Worm (Caenorhabditis elegans) whole organism, early embryonic: ENCODE measurements around the gene F49F1.10.
A peak's percentile ranks its signal among the peaks of the same experiment; 100 is the strongest.
"Not testable (repeated sequence)": the region's sequence is repeated elsewhere in the genome, so short reads cannot be mapped to it uniquely, and the experiment has no call there.

Experiments
- B0310.2 ChIP-seq: sonication (generic microtip); optimal IDR thresholded peaks from 2 replicates; lab custom pipeline; 2016; ENCODE audit warnings: mild to moderate bottlenecking, missing genetic modification characterization, missing compliant biosample characterization
- F13C5.2 ChIP-seq: sonication (generic microtip); optimal IDR thresholded peaks from 2 replicates; lab custom pipeline; 2017; ENCODE audit warnings: mild to moderate bottlenecking, missing genetic modification characterization, inconsistent platforms, missing compliant biosample characterization
- aly-1 ChIP-seq: sonication (generic microtip); optimal IDR thresholded peaks from 2 replicates; lab custom pipeline; 2016; ENCODE audit warnings: missing genetic modification characterization, missing compliant biosample characterization
- ama-1 ChIP-seq: fragments of 150-350 bp; optimal IDR thresholded peaks from 2 replicates; lab custom pipeline; 2014
- ceh-13 ChIP-seq: fragments of 200-800 bp; sonication (Bioruptor generic); optimal IDR thresholded peaks from 2 replicates; lab custom pipeline; 2018; ENCODE audit warnings: mild to moderate bottlenecking, missing genetic modification characterization, missing compliant biosample characterization
- ceh-36 ChIP-seq: sonication (generic microtip); optimal IDR thresholded peaks from 2 replicates; lab custom pipeline; 2016; ENCODE audit warnings: missing genetic modification characterization, inconsistent platforms, missing compliant biosample characterization
- ets-7 ChIP-seq: sonication (generic microtip); optimal IDR thresholded peaks from 2 replicates; lab custom pipeline; 2016; ENCODE audit warnings: missing genotype, missing genetic modification characterization, missing compliant biosample characterization
- flt-1 ChIP-seq: fragments of 200-800 bp; sonication (Bioruptor generic); IDR thresholded peaks from 2 replicates; pipeline ENCODE4 v1.3.6; 2022; ENCODE audit warnings: missing genetic modification characterization, missing compliant biosample characterization
- hmbx-1 ChIP-seq: sonication (generic microtip); optimal IDR thresholded peaks from 2 replicates; lab custom pipeline; 2016; ENCODE audit warnings: mild to moderate bottlenecking, missing genetic modification characterization, missing compliant biosample characterization
- hmg-4 ChIP-seq: fragments of 200-800 bp; sonication (Bioruptor generic); optimal IDR thresholded peaks from 2 replicates; lab custom pipeline; 2018; ENCODE audit warnings: mild to moderate bottlenecking, missing genetic modification characterization, missing compliant biosample characterization
- hnd-1 ChIP-seq: sonication (generic microtip); optimal IDR thresholded peaks from 2 replicates; lab custom pipeline; 2016; ENCODE audit warnings: missing genetic modification characterization, missing compliant biosample characterization
- pes-1 ChIP-seq: fragments of 200-800 bp; sonication (Bioruptor generic); IDR thresholded peaks from 2 replicates; pipeline ENCODE4 v1.3.6; 2022; ENCODE audit warnings: missing genetic modification reagents, missing genetic modification characterization, missing compliant biosample characterization
- scrt-1 ChIP-seq: fragments of 200-800 bp; sonication (Bioruptor generic); IDR thresholded peaks from 2 replicates; pipeline ENCODE4 v1.3.6; 2022; ENCODE audit warnings: missing genetic modification characterization, missing compliant biosample characterization
- sea-1 ChIP-seq: fragments of 200-800 bp; sonication (Bioruptor generic); conservative IDR thresholded peaks from 2 replicates; pipeline ENCODE4 v1.3.6; 2022; ENCODE audit warnings: missing genetic modification characterization, missing compliant biosample characterization
- tbx-11 ChIP-seq: fragments of 200-800 bp; sonication (Bioruptor generic); IDR thresholded peaks from 2 replicates; pipeline ENCODE4 v1.3.6; 2022; ENCODE audit warnings: missing genetic modification characterization, missing compliant biosample characterization
- tbx-37 ChIP-seq: fragments of 200-800 bp; sonication (Bioruptor generic); conservative IDR thresholded peaks from 2 replicates; pipeline ENCODE4 v1.3.6; 2022; ENCODE audit warnings: missing genetic modification reagents, missing genetic modification characterization, missing compliant biosample characterization
- tra-4 ChIP-seq: sonication (generic microtip); optimal IDR thresholded peaks from 2 replicates; lab custom pipeline; 2017; ENCODE audit warnings: missing genetic modification characterization, missing compliant biosample characterization

Gene F49F1.10

DNA sequence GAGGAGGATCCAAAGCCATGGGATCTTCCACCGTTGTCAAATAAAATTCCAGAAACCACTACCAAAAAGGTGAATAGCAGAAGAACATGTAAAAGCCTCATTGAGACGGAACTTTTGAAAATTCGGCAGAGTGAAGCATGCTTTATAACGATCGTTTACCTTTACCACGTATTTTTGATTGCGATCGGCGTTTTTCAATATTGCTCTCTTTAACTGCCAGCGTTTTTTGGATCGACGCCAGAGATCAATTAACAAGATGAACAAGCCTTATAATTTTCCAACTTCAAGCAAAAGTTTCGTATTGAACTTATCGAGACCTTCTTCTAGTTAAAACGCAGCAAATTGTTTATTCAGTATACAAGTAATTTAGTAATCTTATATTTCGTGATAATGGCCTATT lies at the start of gene F49F1.10:
TSS of gene F49F1.10 (minus strand) at position 101 of the 400 bp plus-strand sequence.
- TF ChIP-seq F13C5.2 (tag; lab: Kevin White, UChicago) (no peak), tbx-37 (GFP tag; lab: Robert Waterston, UW) (no peak), ets-7 (tag; lab: Kevin White, UChicago) (no peak), ama-1 (no peak)

ce11 chrIV:4186099-4186498 lies 47.2 kb upstream of the F49F1.10 start, which contains the start of gene K08D10.11:
K08D10.11 (minus strand) TSS chrIV:4186199.
- not testable (repeated sequence) for TF ChIP-seq hnd-1 (tag; lab: Kevin White, UChicago); B0310.2; tbx-37 (GFP tag; lab: Robert Waterston, UW)

ce11 chrIV:4178424-4178823 lies 39.5 kb upstream of the F49F1.10 start, which contains the start of gene tsen-34:
tsen-34 (plus strand) TSS chrIV:4178457.
- TF ChIP-seq tbx-37 (GFP tag; lab: Robert Waterston, UW): no peak
- peak; percentile 4 for TF ChIP-seq ama-1

ce11 chrIV:4177560-4177959 lies 38.6 kb upstream of the F49F1.10 start:
- TF ChIP-seq aly-1 (tag; lab: Kevin White, UChicago): no peak
- no peak for TF ChIP-seq scrt-1 (GFP tag; lab: Robert Waterston, UW)
- TF ChIP-seq ets-7 (tag; lab: Kevin White, UChicago): no peak
- TF ChIP-seq flt-1 (GFP tag; lab: Robert Waterston, UW): no peak
- TF ChIP-seq sea-1: no peak
- TF ChIP-seq tra-4 (tag; lab: Kevin White, UChicago): no peak
- TF ChIP-seq F13C5.2 (tag; lab: Kevin White, UChicago): no peak
- TF ChIP-seq ama-1: no peak
- no peak for TF ChIP-seq ceh-13 (GFP tag; lab: Kevin White, UChicago)
- no peak for TF ChIP-seq hmbx-1 (tag; lab: Kevin White, UChicago)
- TF ChIP-seq B0310.2: no peak
- no peak for TF ChIP-seq pes-1 (GFP tag; lab: Robert Waterston, UW)
- no peak for TF ChIP-seq ceh-36 (tag; lab: Kevin White, UChicago)
- no peak for TF ChIP-seq hnd-1 (tag; lab: Kevin White, UChicago)
- TF ChIP-seq tbx-11: no peak
- TF ChIP-seq hmg-4 (GFP tag; lab: Kevin White, UChicago): no peak
- no peak for TF ChIP-seq tbx-37 (GFP tag; lab: Robert Waterston, UW)

- TF ChIP-seq B0310.2: no peak
Observed at ce11 chrIV:4176659-4177058, 37.7 kb upstream of the F49F1.10 start.

DNA sequence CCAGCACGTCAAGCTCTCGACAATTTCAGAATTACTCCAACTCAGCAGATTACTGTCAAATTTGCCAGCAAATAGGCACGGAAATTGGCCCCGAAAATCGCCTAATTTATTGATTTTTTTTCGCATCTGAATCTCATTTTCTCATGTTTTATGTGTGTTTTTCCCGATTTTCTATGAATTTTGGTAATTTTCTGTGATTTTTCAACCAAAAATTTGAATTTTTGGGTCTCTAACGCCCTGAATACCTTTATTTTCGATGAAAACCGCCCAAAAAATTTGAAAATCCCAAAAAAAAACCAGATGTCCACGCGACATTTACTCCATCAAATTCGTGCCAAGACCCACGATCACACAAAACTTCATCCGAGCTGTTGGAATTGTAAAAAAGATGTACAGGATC lies 37.2 kb upstream of the F49F1.10 start, which contains the start of gene dnj-15:
TSS of gene dnj-15 (plus strand) at position 301 of the 400 bp plus-strand sequence.
- TF ChIP-seq flt-1 (GFP tag; lab: Robert Waterston, UW) (no peak), B0310.2 (no peak), ceh-13 (GFP tag; lab: Kevin White, UChicago) (no peak)

DNA sequence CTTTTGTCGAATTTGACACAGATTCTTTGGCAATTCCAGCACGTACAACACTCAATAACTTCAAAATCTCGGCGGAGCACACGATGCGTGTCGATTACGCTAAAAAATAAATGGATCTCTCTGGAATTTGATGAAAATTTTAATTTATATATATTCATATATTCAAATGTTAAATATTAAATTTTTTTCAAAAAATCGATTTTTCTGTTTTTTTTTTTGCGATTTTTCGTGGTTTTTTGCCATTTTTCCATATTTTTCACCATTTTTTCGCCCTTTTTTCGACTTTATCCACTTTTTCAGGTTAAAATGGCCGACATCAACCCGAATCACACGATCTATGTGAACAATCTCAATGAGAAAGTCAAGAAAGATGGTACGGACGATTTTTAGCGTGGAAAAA lies 34.9 kb upstream of the F49F1.10 start, which contains the start of gene rnp-3:
TSS of gene rnp-3 (plus strand) at position 301 of the 400 bp plus-strand sequence.
- TF ChIP-seq ets-7 (tag; lab: Kevin White, UChicago): no peak
- TF ChIP-seq hmbx-1 (tag; lab: Kevin White, UChicago): no peak
- TF ChIP-seq tra-4 (tag; lab: Kevin White, UChicago): no peak
- no peak for TF ChIP-seq tbx-11
- no peak for TF ChIP-seq hmg-4 (GFP tag; lab: Kevin White, UChicago)
- TF ChIP-seq hnd-1 (tag; lab: Kevin White, UChicago): no peak
- no peak for TF ChIP-seq aly-1 (tag; lab: Kevin White, UChicago)
- no peak for TF ChIP-seq B0310.2

DNA sequence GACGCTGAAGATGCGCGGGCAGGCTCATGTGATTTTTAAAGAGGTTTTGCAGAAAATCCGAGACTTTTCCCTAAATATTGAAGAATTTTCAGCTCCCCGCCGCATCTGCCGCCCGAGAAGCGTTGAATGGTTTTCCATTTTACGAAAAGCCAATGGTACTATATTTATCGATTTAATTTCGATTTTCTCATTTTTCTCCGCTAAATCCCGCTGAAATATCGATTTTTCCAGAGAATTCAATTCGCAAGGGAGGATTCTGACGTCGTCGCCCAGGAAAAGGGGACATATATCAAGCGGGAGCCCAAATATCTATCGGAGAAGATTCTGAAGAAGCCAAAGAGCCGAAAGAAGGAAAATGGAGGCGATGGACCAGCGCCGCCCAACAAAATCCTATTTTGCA lies 33.3 kb upstream of the F49F1.10 start:
- TF ChIP-seq ceh-13 (GFP tag; lab: Kevin White, UChicago) (no peak), sea-1 (no peak), hmbx-1 (tag; lab: Kevin White, UChicago) (no peak), F13C5.2 (tag; lab: Kevin White, UChicago) (no peak), tbx-11 (no peak), ama-1 (no peak), ceh-36 (tag; lab: Kevin White, UChicago) (no peak), tra-4 (tag; lab: Kevin White, UChicago) (no peak), tbx-37 (GFP tag; lab: Robert Waterston, UW) (no peak), B0310.2 (no peak), hmg-4 (GFP tag; lab: Kevin White, UChicago) (no peak), hnd-1 (tag; lab: Kevin White, UChicago) (no peak)

- TF ChIP-seq scrt-1 (GFP tag; lab: Robert Waterston, UW): no peak
- no peak for TF ChIP-seq hmg-4 (GFP tag; lab: Kevin White, UChicago)
- no peak for TF ChIP-seq aly-1 (tag; lab: Kevin White, UChicago)
- no peak for TF ChIP-seq hmbx-1 (tag; lab: Kevin White, UChicago)
- 0 out of 2 replicates have a peak, but pooled peaks have one; percentile 27 for TF ChIP-seq tbx-37 (GFP tag; lab: Robert Waterston, UW)
- no peak for TF ChIP-seq F13C5.2 (tag; lab: Kevin White, UChicago)
- TF ChIP-seq B0310.2: no peak
- TF ChIP-seq tbx-11: no peak
Observed at ce11 chrIV:4171531-4172163, 32.7 kb upstream of the F49F1.10 start, which contains the start of the genes K08D10.13 and rnp-2. K08D10.13 (minus strand) TSS chrIV:4171581. rnp-2 (plus strand) TSS chrIV:4172076.
